Worm (Caenorhabditis elegans): ENCODE data around the gene col-125.

The col-125 gene

ce11 chrIV:11210781-11211256 is 14.5 kb upstream of the col-125 start, which contains the start of gene adk-1:
Gene adk-1 (minus strand): TSS chrIV:11210831.
- TF ChIP-seq ceh-100 (GFP tag; IDR thresholded peaks at IDR 0.05) (no peak), attf-3 (GFP tag; conservative IDR thresholded peaks at IDR 0.05) (peak; percentile 83)

ce11 chrIV:11211547-11211946 is 13.8 kb upstream of the col-125 start:
- TF ChIP-seq nhr-120 (GFP tag; IDR thresholded peaks at IDR 0.05) (no peak), nhr-80 (tag; optimal IDR thresholded peaks at IDR 0.05) (peak; percentile 70)

ce11 chrIV:11212978-11213377 is 12.3 kb upstream of the col-125 start:
- TF ChIP-seq snpc-4 (GFP tag; optimal IDR thresholded peaks at IDR 0.05) (no peak), snpc-4 (tag; optimal IDR thresholded peaks at IDR 0.05) (no peak), nhr-80 (tag; optimal IDR thresholded peaks at IDR 0.05) (no peak), C17E4.6 (GFP tag; IDR thresholded peaks at IDR 0.05) (no peak), T07F8.4 (tag; optimal IDR thresholded peaks at IDR 0.05) (no peak), gei-17 (GFP tag; optimal IDR thresholded peaks at IDR 0.05) (no peak), F52B5.7 (tag; optimal IDR thresholded peaks at IDR 0.05) (no peak), F33H1.4 (GFP tag; IDR thresholded peaks at IDR 0.05) (no peak), F22D6.2 (tag; optimal IDR thresholded peaks at IDR 0.05) (no peak), somi-1 (GFP tag; optimal IDR thresholded peaks at IDR 0.05) (no peak), T26A5.8 (tag; optimal IDR thresholded peaks at IDR 0.05) (no peak), ceh-27 (GFP tag; optimal IDR thresholded peaks at IDR 0.05) (no peak), sea-2 (GFP tag; IDR thresholded peaks at IDR 0.05) (no peak)

- TF ChIP-seq sptf-2 (GFP tag; optimal IDR thresholded peaks at IDR 0.05): no peak
- no peak for TF ChIP-seq tlf-1 (GFP tag; optimal IDR thresholded peaks at IDR 0.05)
- TF ChIP-seq cebp-1 (GFP tag; IDR thresholded peaks at IDR 0.05): no peak
- no peak for TF ChIP-seq cebp-1 (tag; optimal IDR thresholded peaks at IDR 0.05)
- no peak for TF ChIP-seq nhr-179 (tag; optimal IDR thresholded peaks at IDR 0.05)
- TF ChIP-seq ztf-26 (tag; optimal IDR thresholded peaks at IDR 0.05): no peak
- TF ChIP-seq F23B12.7 (tag; optimal IDR thresholded peaks at IDR 0.05; ENCODE audit: insufficient read depth): no peak
- no peak for TF ChIP-seq die-1 (tag; optimal IDR thresholded peaks at IDR 0.05)
- TF ChIP-seq F57A8.1 (GFP tag; optimal IDR thresholded peaks at IDR 0.05): no peak
- TF ChIP-seq attf-6 (GFP tag; IDR thresholded peaks at IDR 0.05): no peak
- TF ChIP-seq lsy-27 (tag; optimal IDR thresholded peaks at IDR 0.05; ENCODE audit: borderline replicate concordance, insufficient read depth): no peak
- no peak for TF ChIP-seq ztf-3 (GFP tag; optimal IDR thresholded peaks at IDR 0.05)
- no peak for TF ChIP-seq ets-4 (GFP tag; optimal IDR thresholded peaks at IDR 0.05)
Measured at ce11 chrIV:11218037-11218436, 7.3 kb upstream of the col-125 start, which contains the start of gene zip-6. Gene zip-6 (minus strand): TSS chrIV:11218137.

ce11 chrIV:11223878-11224277 is 1.4 kb upstream of the col-125 start, which contains the start of gene C29F4.3:
Gene C29F4.3 (minus strand): TSS chrIV:11223978.
- TF ChIP-seq sea-2 (GFP tag; IDR thresholded peaks at IDR 0.05) (no peak), ztf-28 (GFP tag; IDR thresholded peaks at IDR 0.05) (no peak), mes-4 (tag; optimal IDR thresholded peaks at IDR 0.05) (no peak), ekl-4 (GFP tag; IDR thresholded peaks at IDR 0.05) (no peak), F57A8.1 (GFP tag; optimal IDR thresholded peaks at IDR 0.05) (no peak), attf-6 (GFP tag; IDR thresholded peaks at IDR 0.05) (no peak), pha-4 (tag; optimal IDR thresholded peaks at IDR 0.05) (no peak), nhr-90 (tag; optimal IDR thresholded peaks at IDR 0.05) (no peak), ceh-40 (GFP tag; IDR thresholded peaks at IDR 0.05) (no peak), lin-54 (GFP tag; optimal IDR thresholded peaks at IDR 0.05) (no peak), gei-17 (GFP tag; optimal IDR thresholded peaks at IDR 0.05) (no peak), bed-1 (GFP tag; IDR thresholded peaks at IDR 0.05) (no peak)

Measured in whole organism, young adult.